Worm (Caenorhabditis elegans): ENCODE data around the gene srd-39.

DNA sequence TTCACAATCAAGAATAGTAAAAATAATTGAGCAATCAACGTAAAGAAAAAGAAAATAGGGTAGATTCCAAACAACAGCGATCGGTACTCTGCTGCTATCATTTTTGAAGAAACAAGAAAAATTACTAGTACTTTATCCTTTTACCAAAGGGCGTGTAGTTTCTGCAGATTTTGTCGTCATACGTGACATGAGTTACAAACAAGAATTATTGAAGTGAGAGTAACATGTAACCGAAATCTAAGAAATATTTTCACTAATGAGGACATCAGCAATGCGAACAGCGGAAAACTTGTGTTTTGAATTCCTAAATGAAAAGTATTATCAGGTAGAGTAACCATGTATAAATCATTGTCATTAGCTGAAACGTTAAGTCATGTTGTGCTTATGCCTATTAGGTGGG is 5.7 kb downstream of the srd-39 start, which contains the start of gene srd-36:
- TF ChIP-seq W03F9.2 (tag; optimal IDR thresholded peaks at IDR 0.05) = no peak
- no peak for TF ChIP-seq him-1 (tag; optimal IDR thresholded peaks at IDR 0.05)
- no peak for TF ChIP-seq dao-5 (tag; optimal IDR thresholded peaks at IDR 0.05)
